Worm (Caenorhabditis elegans) whole organism, young adult: ENCODE data around the gene nspe-2.

Source experiments
- B0019.2 ChIP-seq: fragments of 200-800 bp; sonication (Bioruptor generic); conservative IDR thresholded peaks from 2 replicates; pipeline ENCODE4 v1.3.6; 2022; ENCODE audit warnings: missing genetic modification reagents, missing genetic modification characterization, missing compliant biosample characterization
- F10E7.11 ChIP-seq: sonication (generic microtip); optimal IDR thresholded peaks from 2 replicates; lab custom pipeline; 2017; ENCODE audit warnings: mild to moderate bottlenecking, missing genetic modification characterization, moderate library complexity, missing compliant biosample characterization
- K11D2.4 ChIP-seq: fragments of 200-800 bp; sonication (Bioruptor generic); IDR thresholded peaks from 2 replicates; pipeline ENCODE4 v1.3.6; 2022; ENCODE audit warnings: missing genetic modification reagents, missing genetic modification characterization, missing compliant biosample characterization
- ama-1 ChIP-seq, 3 experiments: fragments of 150-350 bp in 1 of 3; sonication (generic microtip) in 2 of 3; optimal IDR thresholded peaks; 2 replicates each; lab custom pipeline; 2014 to 2018; ENCODE audit warnings: missing biosample characterization in 2 of 3, missing genetic modification characterization in 2 of 3, missing genetic modification reagents in 2 of 3
- ceh-58 ChIP-seq: fragments of 200-800 bp; sonication (Bioruptor generic); IDR thresholded peaks from 2 replicates; pipeline ENCODE4 v1.3.6; 2022; ENCODE audit warnings: missing genetic modification characterization, missing compliant biosample characterization
- ceh-91 ChIP-seq: fragments of 200-800 bp; sonication (Bioruptor generic); IDR thresholded peaks from 2 replicates; pipeline ENCODE4 v1.3.6; 2022; ENCODE audit warnings: missing genetic modification reagents, missing genetic modification characterization, missing compliant biosample characterization
- him-1 ChIP-seq: sonication (generic microtip); optimal IDR thresholded peaks from 2 replicates; lab custom pipeline; 2016; ENCODE audit warnings: missing genotype, missing genetic modification reagents, missing genetic modification characterization, missing compliant biosample characterization
- pha-4 ChIP-seq: fragments of 150-350 bp; sonication (generic microtip); optimal IDR thresholded peaks from 2 replicates; lab custom pipeline; 2014; ENCODE audit warnings: missing biosample characterization, missing genetic modification reagents, missing genetic modification characterization
- tbx-9 ChIP-seq: sonication (generic microtip); optimal IDR thresholded peaks from 2 replicates; lab custom pipeline; 2016; ENCODE audit warnings: borderline replicate concordance, missing genetic modification characterization, inconsistent platforms, missing compliant biosample characterization

DNA sequence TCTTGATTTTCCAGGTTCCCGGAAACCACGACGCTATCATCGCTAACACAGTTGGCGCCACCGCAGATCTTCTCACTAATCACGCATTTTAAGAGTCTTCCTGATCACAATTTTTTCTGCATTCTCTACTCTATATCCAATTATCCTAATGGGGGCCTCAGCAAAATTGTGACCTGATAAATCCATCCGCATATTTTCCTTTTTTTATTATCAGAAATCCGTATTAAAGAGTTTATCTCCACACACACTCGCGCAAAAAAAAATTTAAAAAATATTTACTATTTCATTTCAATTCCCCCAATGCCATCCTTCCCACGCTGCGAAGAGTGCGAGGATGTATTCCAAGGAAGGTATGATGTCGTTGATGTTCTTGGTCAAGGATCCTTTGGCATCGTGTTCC lies 12.3 kb downstream of the nspe-2 start, which contains the start of gene Y38E10A.8:
- TF ChIP-seq B0019.2 = no peak
- no peak for TF ChIP-seq him-1 (tag; lab: Kevin White, UChicago)
- TF ChIP-seq ceh-91 = no peak
- TF ChIP-seq ceh-58 (GFP tag; lab: Robert Waterston, UW) = no peak
- TF ChIP-seq pha-4 (tag; lab: Kevin White, UChicago) = no peak
- TF ChIP-seq ama-1 (optimal IDR thresholded peaks at IDR 0.05; lab: Kevin White, UChicago) = no peak
- no peak for TF ChIP-seq ama-1 (GFP tag; optimal IDR thresholded peaks at IDR 0.05; lab: Kevin White, UChicago)
- no peak for TF ChIP-seq F10E7.11 (tag; lab: Kevin White, UChicago)
- TF ChIP-seq tbx-9 (tag; lab: Kevin White, UChicago) = no peak
- TF ChIP-seq K11D2.4 (GFP tag; lab: Robert Waterston, UW) = no peak
